Worm (Caenorhabditis elegans): ENCODE data around the gene Y67D8C.6.

The Y67D8C.6 gene

DNA sequence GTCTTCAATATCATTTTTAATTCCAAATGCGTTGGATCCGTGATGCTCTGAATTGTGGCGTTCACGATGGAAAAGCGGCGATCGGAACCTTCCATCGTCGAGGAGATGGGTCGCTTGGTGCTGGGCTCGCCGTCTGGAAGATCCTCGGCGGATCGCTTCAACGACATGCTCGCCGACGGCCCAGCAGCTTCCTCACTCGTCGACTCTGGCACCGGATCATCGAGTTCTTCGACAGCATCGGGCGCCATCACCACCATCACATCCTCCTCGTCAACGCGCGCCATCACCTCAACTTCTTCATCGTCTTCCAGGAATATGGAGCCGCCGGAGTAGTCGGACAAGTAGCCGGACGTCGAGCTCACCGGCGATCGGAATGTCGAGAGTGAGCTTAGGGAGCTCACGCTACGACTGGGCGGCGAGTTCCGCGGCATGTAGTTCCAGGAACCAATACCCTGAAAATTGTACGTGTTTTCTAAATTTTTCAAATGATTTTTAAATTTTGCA, at the start of gene Y67D8C.6:
TSS of gene Y67D8C.6 (minus strand) at position 454 of the 504 bp plus-strand sequence.
- no peak for TF ChIP-seq pax-1 (tag; optimal IDR thresholded peaks at IDR 0.05)
- no peak for TF ChIP-seq ceh-14 (tag; optimal IDR thresholded peaks at IDR 0.05)
- TF ChIP-seq ceh-9 (tag; optimal IDR thresholded peaks at IDR 0.05), result no peak
- no peak for TF ChIP-seq lin-11 (tag; optimal IDR thresholded peaks at IDR 0.05)
- TF ChIP-seq T23F11.4 (GFP tag; optimal IDR thresholded peaks at IDR 0.05), result no peak
- no peak for TF ChIP-seq Y22D7AL.16 (tag; optimal IDR thresholded peaks at IDR 0.05)
- TF ChIP-seq eyg-1 (tag; optimal IDR thresholded peaks at IDR 0.05), result no peak
- no peak for TF ChIP-seq sdc-2 (tag; optimal IDR thresholded peaks at IDR 0.05)
- no peak for TF ChIP-seq dve-1 (tag; optimal IDR thresholded peaks at IDR 0.05)
- no peak for TF ChIP-seq pqm-1 (tag; optimal IDR thresholded peaks at IDR 0.05)
- TF ChIP-seq elt-4 (tag; optimal IDR thresholded peaks at IDR 0.05), result no peak
- no peak for TF ChIP-seq hlh-15 (tag; optimal IDR thresholded peaks at IDR 0.05)
- TF ChIP-seq F13H6.1 (tag; optimal IDR thresholded peaks at IDR 0.05), result no peak
- no peak for TF ChIP-seq unc-42 (tag; optimal IDR thresholded peaks at IDR 0.05)
- TF ChIP-seq ceh-6 (GFP tag; optimal IDR thresholded peaks at IDR 0.05), result no peak

DNA sequence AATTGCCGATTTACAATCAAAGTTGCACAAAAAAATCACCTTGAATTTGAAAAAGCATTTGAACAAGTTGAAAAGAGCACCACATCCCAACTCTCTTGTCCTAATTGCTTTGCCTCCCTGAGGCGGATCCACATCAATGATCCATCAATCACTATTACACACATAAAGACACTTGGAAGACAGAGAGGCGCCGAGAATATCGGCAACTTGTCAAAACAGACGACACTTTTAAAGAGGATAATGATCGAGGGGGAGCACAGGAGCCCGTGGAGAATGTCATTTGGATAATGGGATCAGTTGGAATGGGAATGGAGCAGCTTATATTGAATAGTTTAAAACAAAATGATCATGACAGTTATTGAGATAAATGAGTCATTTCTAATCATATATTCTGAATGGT, 38.0 kb upstream of the Y67D8C.6 start:
- TF ChIP-seq ceh-19 (GFP tag; optimal IDR thresholded peaks at IDR 0.05) (no peak), rnt-1 (tag; optimal IDR thresholded peaks at IDR 0.05) (peak; percentile 27), ztf-16 (tag; optimal IDR thresholded peaks at IDR 0.05) (no peak), ceh-18 (tag; optimal IDR thresholded peaks at IDR 0.05) (no peak), ama-1 (optimal IDR thresholded peaks at IDR 0.05) (no peak), hlh-13 (GFP tag; optimal IDR thresholded peaks at IDR 0.05) (no peak), elt-4 (tag; optimal IDR thresholded peaks at IDR 0.05) (no peak), unc-55 (GFP tag; optimal IDR thresholded peaks at IDR 0.05) (peak; percentile 97), pat-9 (tag; optimal IDR thresholded peaks at IDR 0.05) (no peak)

DNA sequence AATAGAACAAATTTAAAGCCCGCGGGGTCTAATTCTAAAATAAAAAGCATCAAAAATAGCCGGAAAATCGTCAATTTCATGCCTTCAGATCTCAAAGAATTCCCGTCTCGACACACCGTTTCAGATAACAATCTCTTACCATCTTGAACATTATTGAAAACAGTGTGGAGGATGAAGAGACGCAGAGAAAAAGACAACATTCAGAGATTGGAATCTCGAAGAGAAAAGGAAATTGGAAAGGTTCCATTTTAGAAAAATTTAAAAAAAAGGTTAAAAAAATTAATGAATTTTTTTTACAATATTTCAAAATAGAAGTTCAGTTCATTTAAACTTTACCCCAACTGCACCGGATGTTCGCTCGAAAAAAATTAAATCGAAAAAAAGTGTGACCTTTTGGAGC, 33.8 kb upstream of the Y67D8C.6 start:
- TF ChIP-seq pag-3 (tag; optimal IDR thresholded peaks at IDR 0.05; ENCODE audit: borderline replicate concordance), result no peak
- TF ChIP-seq npax-4 (tag; optimal IDR thresholded peaks at IDR 0.05), result no peak
- TF ChIP-seq K09A11.1 (tag; optimal IDR thresholded peaks at IDR 0.05; ENCODE audit: insufficient read depth), result no peak
- TF ChIP-seq ztf-16 (tag; optimal IDR thresholded peaks at IDR 0.05), result no peak
- no peak for TF ChIP-seq syd-9 (tag; optimal IDR thresholded peaks at IDR 0.05)
- TF ChIP-seq ceh-45 (GFP tag; IDR thresholded peaks at IDR 0.05), result no peak
- TF ChIP-seq elt-4 (tag; optimal IDR thresholded peaks at IDR 0.05), result no peak
- TF ChIP-seq ceh-30 (tag; optimal IDR thresholded peaks at IDR 0.05), result no peak
- no peak for TF ChIP-seq ceh-34 (tag; optimal IDR thresholded peaks at IDR 0.05)
- no peak for TF ChIP-seq unc-3 (GFP tag; conservative IDR thresholded peaks at IDR 0.05)
- TF ChIP-seq unc-3 (tag; optimal IDR thresholded peaks at IDR 0.05), result no peak
- no peak for TF ChIP-seq madf-2 (tag; optimal IDR thresholded peaks at IDR 0.05)
- TF ChIP-seq ceh-31 (tag; optimal IDR thresholded peaks at IDR 0.05), result no peak
- TF ChIP-seq hlh-15 (tag; optimal IDR thresholded peaks at IDR 0.05), result no peak

DNA sequence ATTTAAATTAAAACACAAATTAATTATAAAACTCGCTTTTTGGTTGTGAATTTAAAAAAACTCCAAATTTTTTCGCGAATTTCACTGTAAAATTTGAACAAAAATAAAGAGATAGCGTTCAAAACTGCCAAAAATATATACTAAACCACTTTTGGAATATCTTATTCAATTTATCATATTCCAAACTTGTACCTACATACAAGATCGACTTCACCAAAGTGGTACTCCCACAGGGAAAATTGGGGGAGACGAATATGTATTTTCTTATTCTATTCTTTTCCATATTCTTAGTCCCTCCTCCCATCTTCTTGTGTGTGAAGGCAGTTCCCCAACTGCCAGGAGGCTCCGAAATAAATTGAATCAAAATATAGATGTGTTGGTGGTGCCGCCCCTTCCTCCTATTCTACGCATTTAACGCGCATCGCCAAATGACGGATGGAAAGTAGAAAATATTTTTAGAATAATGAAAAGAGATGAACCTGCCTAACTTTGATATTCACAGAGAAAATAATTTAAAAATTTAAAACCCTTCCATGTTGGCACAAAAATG, 32.9 kb upstream of the Y67D8C.6 start:
- TF ChIP-seq ceh-45 (GFP tag; IDR thresholded peaks at IDR 0.05) (no peak), unc-42 (tag; optimal IDR thresholded peaks at IDR 0.05) (peak; percentile 71)

DNA sequence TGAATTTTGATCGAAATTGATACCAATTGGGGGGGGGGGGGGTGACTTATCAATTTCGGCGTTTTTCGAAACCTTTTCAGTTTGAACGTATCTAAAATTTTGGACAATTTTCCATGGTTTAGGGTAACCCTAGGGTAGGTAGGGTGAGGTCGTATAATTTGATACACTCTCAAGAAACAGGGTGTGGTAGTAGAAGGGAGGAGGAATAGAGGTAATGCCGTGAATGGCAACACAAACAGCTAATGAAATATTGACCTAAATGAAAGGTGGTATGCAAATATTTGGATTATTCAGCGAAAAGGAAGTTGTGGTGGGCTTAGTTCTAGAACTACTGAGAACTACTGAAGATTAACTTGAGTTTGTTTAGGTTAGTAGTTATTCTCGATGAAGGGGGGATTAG, 29.8 kb upstream of the Y67D8C.6 start:
- TF ChIP-seq odd-2 (tag; optimal IDR thresholded peaks at IDR 0.05) (no peak), pat-9 (tag; optimal IDR thresholded peaks at IDR 0.05) (no peak), ztf-16 (tag; optimal IDR thresholded peaks at IDR 0.05) (no peak), ceh-18 (tag; optimal IDR thresholded peaks at IDR 0.05) (no peak), ceh-6 (GFP tag; optimal IDR thresholded peaks at IDR 0.05) (no peak), lim-6 (tag; optimal IDR thresholded peaks at IDR 0.05) (no peak)
